Worm (Caenorhabditis elegans) whole organism, L4 larva: ENCODE measurements around the gene srab-16.

ENCODE experiments used
- F44E2.7 ChIP-seq: fragments of 200-800 bp; sonication (Bioruptor generic); IDR thresholded peaks from 2 replicates; pipeline ENCODE4 v2.1.2; 2022; ENCODE audit warnings: missing genetic modification characterization, missing compliant biosample characterization
- R02D3.7 ChIP-seq: fragments of 150-350 bp; sonication (generic microtip); optimal IDR thresholded peaks from 3 replicates; lab custom pipeline; 2014; ENCODE audit warnings: missing biosample characterization, missing genetic modification characterization
- ZK337.2 ChIP-seq: fragments of 200-800 bp; sonication (Bioruptor generic); IDR thresholded peaks from 2 replicates; pipeline ENCODE4 v1.3.6; 2022; ENCODE audit warnings: missing genetic modification reagents, missing genetic modification characterization, missing compliant biosample characterization
- daf-19 ChIP-seq: fragments of 200-800 bp; sonication (Bioruptor generic); conservative IDR thresholded peaks from 2 replicates; pipeline ENCODE4 v1.3.6; 2022; ENCODE audit warnings: missing genetic modification characterization, missing compliant biosample characterization
- daf-8 ChIP-seq: fragments of 200-800 bp; sonication (Bioruptor generic); IDR thresholded peaks from 2 replicates; pipeline ENCODE4 v1.3.6; 2022; ENCODE audit warnings: missing genetic modification characterization, missing compliant biosample characterization
- dmd-8 ChIP-seq: fragments of 200-800 bp; sonication (Bioruptor generic); IDR thresholded peaks from 2 replicates; pipeline ENCODE4 v1.3.6; 2022; ENCODE audit warnings: missing genetic modification characterization, missing compliant biosample characterization
- dmd-9 ChIP-seq: fragments of 200-800 bp; sonication (Bioruptor generic); IDR thresholded peaks from 2 replicates; pipeline ENCODE4 v1.3.6; 2022; ENCODE audit warnings: missing genetic modification reagents, missing genetic modification characterization, missing compliant biosample characterization
- fos-1 ChIP-seq: fragments of 150-350 bp; optimal IDR thresholded peaks from 2 replicates; lab custom pipeline; 2014; ENCODE audit warnings: missing biosample characterization, missing genetic modification characterization
- gei-8 ChIP-seq: fragments of 200-800 bp; sonication (Bioruptor generic); optimal IDR thresholded peaks from 2 replicates; lab custom pipeline; 2018; ENCODE audit warnings: mild to moderate bottlenecking, missing genetic modification characterization, missing compliant biosample characterization
- hlh-11 ChIP-seq: fragments of 200-800 bp; sonication (Bioruptor generic); optimal IDR thresholded peaks from 2 replicates; lab custom pipeline; 2018; ENCODE audit warnings: mild to moderate bottlenecking, missing genetic modification characterization, missing compliant biosample characterization
- hlh-30 ChIP-seq: sonication (generic microtip); optimal IDR thresholded peaks from 2 replicates; lab custom pipeline; 2017; ENCODE audit warnings: antibody characterized with exemption, mild to moderate bottlenecking, missing genetic modification characterization, missing compliant biosample characterization; ENCODE audit not compliant: insufficient read depth
- hmg-1.1 ChIP-seq: fragments of 200-800 bp; sonication (Bioruptor generic); IDR thresholded peaks from 2 replicates; pipeline ENCODE4 v1.3.6; 2022; ENCODE audit warnings: missing genetic modification reagents, missing genetic modification characterization, missing compliant biosample characterization
- jun-1 ChIP-seq: fragments of 150-350 bp; optimal IDR thresholded peaks from 2 replicates; lab custom pipeline; 2014; ENCODE audit warnings: missing biosample characterization, missing genetic modification reagents, missing genetic modification characterization
- lim-7 ChIP-seq: fragments of 200-800 bp; sonication (Bioruptor generic); IDR thresholded peaks from 2 replicates; pipeline ENCODE4 v1.3.6; 2022; ENCODE audit warnings: missing genetic modification characterization, missing compliant biosample characterization
- lin-1 ChIP-seq: fragments of 200-800 bp; sonication (Bioruptor generic); IDR thresholded peaks from 2 replicates; pipeline ENCODE4 v1.3.6; 2022; ENCODE audit warnings: missing genetic modification reagents, missing genetic modification characterization, missing compliant biosample characterization
- lin-29 ChIP-seq: fragments of 200-800 bp; sonication (Bioruptor generic); IDR thresholded peaks from 2 replicates; pipeline ENCODE4 v1.3.6; 2022; ENCODE audit warnings: missing genetic modification reagents, missing genetic modification characterization, missing compliant biosample characterization
- lir-3 ChIP-seq: sonication (generic microtip); optimal IDR thresholded peaks from 2 replicates; lab custom pipeline; 2016; ENCODE audit warnings: mild to moderate bottlenecking, missing genetic modification characterization, missing compliant biosample characterization
- madf-5 ChIP-seq, 2 experiments: fragments of 200-800 bp; sonication (Bioruptor generic); IDR thresholded peaks; 2 replicates each; pipeline ENCODE4 v1.3.6; 2022; ENCODE audit warnings: missing compliant biosample characterization in 2 of 2, missing genetic modification characterization in 2 of 2
- mes-2 ChIP-seq: sonication (generic microtip); optimal IDR thresholded peaks from 2 replicates; lab custom pipeline; 2016; ENCODE audit warnings: missing genotype, mild to moderate bottlenecking, missing genetic modification characterization, missing compliant biosample characterization; ENCODE audit not compliant: poor library complexity, severe bottlenecking
- mxl-3 ChIP-seq: fragments of 200-800 bp; sonication (Bioruptor generic); optimal IDR thresholded peaks from 2 replicates; lab custom pipeline; 2018; ENCODE audit warnings: mild to moderate bottlenecking, missing genetic modification characterization, missing compliant biosample characterization
- nhr-28 ChIP-seq: fragments of 150-350 bp; optimal IDR thresholded peaks from 2 replicates; lab custom pipeline; 2014; ENCODE audit warnings: missing biosample characterization, missing genetic modification characterization
- nhr-48 ChIP-seq: sonication (generic microtip); optimal IDR thresholded peaks from 2 replicates; lab custom pipeline; 2016; ENCODE audit warnings: mild to moderate bottlenecking, missing genetic modification characterization, missing compliant biosample characterization
- php-3 ChIP-seq: fragments of 200-800 bp; sonication (Bioruptor generic); IDR thresholded peaks from 2 replicates; pipeline ENCODE4 v1.3.6; 2022; ENCODE audit warnings: missing genetic modification reagents, missing genetic modification characterization, missing compliant biosample characterization
- rbr-2 ChIP-seq: sonication (generic microtip); optimal IDR thresholded peaks from 2 replicates; lab custom pipeline; 2016; ENCODE audit warnings: missing genotype, missing genetic modification characterization, missing compliant biosample characterization
- snpc-4 ChIP-seq: fragments of 150-350 bp; optimal IDR thresholded peaks from 2 replicates; lab custom pipeline; 2014; ENCODE audit warnings: missing biosample characterization, missing genetic modification characterization
- spr-1 ChIP-seq: sonication (generic microtip); optimal IDR thresholded peaks from 2 replicates; lab custom pipeline; 2016; ENCODE audit warnings: mild to moderate bottlenecking, missing genetic modification characterization, missing compliant biosample characterization
- spr-3 ChIP-seq: fragments of 200-800 bp; sonication (Bioruptor generic); optimal IDR thresholded peaks from 2 replicates; lab custom pipeline; 2018; ENCODE audit warnings: mild to moderate bottlenecking, missing genetic modification characterization, missing compliant biosample characterization
- tag-97 ChIP-seq: fragments of 200-800 bp; sonication (Bioruptor generic); IDR thresholded peaks from 2 replicates; pipeline ENCODE4 v1.3.6; 2022; ENCODE audit warnings: missing genetic modification characterization, missing compliant biosample characterization
- tra-1 ChIP-seq: fragments of 200-800 bp; sonication (Bioruptor generic); IDR thresholded peaks from 2 replicates; pipeline ENCODE4 v1.3.6; 2022; ENCODE audit warnings: missing genetic modification reagents, missing genetic modification characterization, missing compliant biosample characterization
- vab-7 ChIP-seq: fragments of 200-800 bp; sonication (Bioruptor generic); IDR thresholded peaks from 2 replicates; pipeline ENCODE4 v1.3.6; 2022; ENCODE audit warnings: missing genetic modification reagents, missing genetic modification characterization, missing compliant biosample characterization
- zfp-3 ChIP-seq: fragments of 200-800 bp; sonication (Bioruptor generic); conservative IDR thresholded peaks from 2 replicates; pipeline ENCODE4 v1.3.6; 2022; ENCODE audit warnings: missing genetic modification reagents, missing genetic modification characterization, missing compliant biosample characterization
- ztf-11 ChIP-seq: fragments of 150-350 bp; optimal IDR thresholded peaks from 2 replicates; lab custom pipeline; 2014; ENCODE audit warnings: missing biosample characterization, missing genetic modification characterization

The srab-16 gene

ce11 chrV:741820-742219 lies 40.7 kb upstream of the srab-16 start, which contains the start of gene C05E4.7:
TSS of gene C05E4.7 (plus strand) at chrV:742120.
- TF ChIP-seq lim-7, result no peak
- TF ChIP-seq spr-3 (GFP tag; lab: Kevin White, UChicago), result no peak
- TF ChIP-seq rbr-2 (tag; lab: Kevin White, UChicago), result no peak
- no peak for TF ChIP-seq F44E2.7

ce11 chrV:743348-743747 lies 39.2 kb upstream of the srab-16 start, which contains the start of gene str-134:
TSS of gene str-134 (plus strand) at chrV:743648.
- TF ChIP-seq fos-1 (tag; lab: Kevin White, UChicago), result no peak
- TF ChIP-seq lin-1 (GFP tag; lab: Robert Waterston, UW), result no peak
- no peak for TF ChIP-seq nhr-28
- TF ChIP-seq daf-19, result no peak
- TF ChIP-seq jun-1 (tag; lab: Kevin White, UChicago), result no peak
- TF ChIP-seq rbr-2 (tag; lab: Kevin White, UChicago), result no peak
- TF ChIP-seq lir-3, result no peak
- no peak for TF ChIP-seq mxl-3 (GFP tag; lab: Kevin White, UChicago)

- TF ChIP-seq tag-97, result no peak
- TF ChIP-seq spr-3 (GFP tag; lab: Kevin White, UChicago), result no peak
- TF ChIP-seq zfp-3 (GFP tag; lab: Robert Waterston, UW), result no peak
- TF ChIP-seq jun-1 (tag; lab: Kevin White, UChicago), result no peak
- no peak for TF ChIP-seq spr-1 (tag; lab: Kevin White, UChicago)
- TF ChIP-seq dmd-9 (GFP tag; lab: Robert Waterston, UW), result no peak
- no peak for TF ChIP-seq hlh-30 (tag; lab: Kevin White, UChicago)
- TF ChIP-seq php-3 (GFP tag; lab: Robert Waterston, UW), result no peak
- TF ChIP-seq mes-2 (tag; lab: Kevin White, UChicago), result no peak
- no peak for TF ChIP-seq madf-5 (GFP tag; IDR thresholded peaks at IDR 0.05; lab: Robert Waterston, UW)
- TF ChIP-seq hmg-1.1, result no peak
- no peak for TF ChIP-seq ztf-11 (tag; lab: Kevin White, UChicago)
- TF ChIP-seq lim-7, result no peak
- no peak for TF ChIP-seq ZK337.2 (GFP tag; lab: Robert Waterston, UW)
- no peak for TF ChIP-seq vab-7 (GFP tag; lab: Robert Waterston, UW)
Measured at ce11 chrV:748044-748443, 34.5 kb upstream of the srab-16 start, which contains the start of gene sri-4. TSS of gene sri-4 (plus strand) at chrV:748344.

ce11 chrV:752679-753333 lies 29.7 kb upstream of the srab-16 start, which contains the start of the genes str-262 and srp-1:
TSS of gene str-262 (minus strand) at chrV:752779.
TSS of gene srp-1 (plus strand) at chrV:753283.
- TF ChIP-seq gei-8 (no peak), tra-1 (GFP tag; lab: Robert Waterston, UW) (no peak), dmd-8 (GFP tag; lab: Robert Waterston, UW) (no peak), R02D3.7 (tag; lab: Kevin White, UChicago) (no peak), ztf-11 (tag; lab: Kevin White, UChicago) (no peak), nhr-48 (tag; lab: Kevin White, UChicago) (no peak), daf-8 (no peak), zfp-3 (GFP tag; lab: Robert Waterston, UW) (no peak), php-3 (GFP tag; lab: Robert Waterston, UW) (no peak), tag-97 (no peak)
- TF ChIP-seq, all 104 proteins: peak for 0

- TF ChIP-seq snpc-4 (tag; lab: Kevin White, UChicago) (no peak), lin-29 (GFP tag; lab: Robert Waterston, UW) (no peak), hlh-11 (tag; lab: Kevin White, UChicago) (no peak)
Measured at ce11 chrV:756169-756568, 26.4 kb upstream of the srab-16 start, which contains the start of gene str-20. TSS of gene str-20 (plus strand) at chrV:756469.
